Worm (Caenorhabditis elegans): ENCODE data around the gene bath-13.

Gene bath-13

ce11 chrII:2503703-2504430 lies 18.0 kb downstream of the bath-13 start:
- peak; percentile 17 for TF ChIP-seq skn-1 (tag; optimal IDR thresholded peaks at IDR 0.05)
- peak; percentile 5 for TF ChIP-seq mep-1 (tag; optimal IDR thresholded peaks at IDR 0.05)
- TF ChIP-seq elt-2 (tag; optimal IDR thresholded peaks at IDR 0.05) = peak; percentile 75
- TF ChIP-seq unc-86 (tag; optimal IDR thresholded peaks at IDR 0.05) = no peak
- TF ChIP-seq lin-35 (GFP tag; optimal IDR thresholded peaks at IDR 0.05) = peak in 1 of 2 experiments; percentile 3
- peak; percentile 50 for TF ChIP-seq nhr-85 (tag)
- TF ChIP-seq ceh-8 (GFP tag; optimal IDR thresholded peaks at IDR 0.05) = no peak
- no peak for TF ChIP-seq C16A3.4 (tag; optimal IDR thresholded peaks at IDR 0.05)
- TF ChIP-seq lin-39 (tag; optimal IDR thresholded peaks at IDR 0.05) = no peak
- TF ChIP-seq efl-1 (optimal IDR thresholded peaks at IDR 0.05) = peak in 1 of 2 experiments; percentile 3
- peak in 1 of 2 experiments; percentile 18 for TF ChIP-seq efl-1 (GFP tag; optimal IDR thresholded peaks at IDR 0.05 in 1 of 2)

- TF ChIP-seq unc-86 (tag; optimal IDR thresholded peaks at IDR 0.05) (no peak), fkh-10 (GFP tag; optimal IDR thresholded peaks at IDR 0.05) (no peak), nhr-85 (tag) (no peak), grh-1 (GFP tag; IDR thresholded peaks at IDR 0.05) (no peak), fkh-8 (tag; optimal IDR thresholded peaks at IDR 0.05) (no peak), egl-27 (tag; optimal IDR thresholded peaks at IDR 0.05) (no peak), C34B4.2 (tag; optimal IDR thresholded peaks at IDR 0.05) (no peak), ceh-63 (GFP tag; optimal IDR thresholded peaks at IDR 0.05) (no peak), tlp-1 (tag; optimal IDR thresholded peaks at IDR 0.05) (no peak), snpc-4 (tag; optimal IDR thresholded peaks at IDR 0.05) (no peak), xbp-1 (tag; optimal IDR thresholded peaks at IDR 0.05) (no peak), lin-39 (tag; optimal IDR thresholded peaks at IDR 0.05) (no peak), ets-5 (GFP tag; IDR thresholded peaks at IDR 0.05) (no peak), nhr-19 (GFP tag; conservative IDR thresholded peaks at IDR 0.05) (no peak)
These were observed 33.5 kb downstream of the bath-13 start, which contains the start of gene F53G2.1 for ce11 chrII:2488386-2488785. TSS of gene F53G2.1 (plus strand) at chrII:2488686.

ce11 chrII:2483507-2483906 lies 38.4 kb downstream of the bath-13 start, which contains the start of gene F53G2.13:
TSS of gene F53G2.13 (plus strand) at chrII:2483807.
- TF ChIP-seq ceh-82 (tag; optimal IDR thresholded peaks at IDR 0.05) (no peak), egl-13 (tag; optimal IDR thresholded peaks at IDR 0.05) (no peak), C16A3.4 (tag; optimal IDR thresholded peaks at IDR 0.05) (no peak), rnt-1 (tag; optimal IDR thresholded peaks at IDR 0.05) (no peak), dpl-1 (GFP tag; optimal IDR thresholded peaks at IDR 0.05) (no peak), lin-35 (GFP tag; optimal IDR thresholded peaks at IDR 0.05) (no peak), unc-30 (tag; optimal IDR thresholded peaks at IDR 0.05) (no peak), alr-1 (tag; optimal IDR thresholded peaks at IDR 0.05; ENCODE audit: borderline replicate concordance) (no peak)

- TF ChIP-seq dsc-1 (tag; optimal IDR thresholded peaks at IDR 0.05) (no peak), unc-130 (tag; optimal IDR thresholded peaks at IDR 0.05) (no peak), lin-39 (tag; optimal IDR thresholded peaks at IDR 0.05) (no peak), F16B12.6 (tag; optimal IDR thresholded peaks at IDR 0.05) (no peak), nhr-11 (tag; optimal IDR thresholded peaks at IDR 0.05) (no peak), sup-37 (GFP tag; optimal IDR thresholded peaks at IDR 0.05) (no peak), unc-98 (GFP tag; IDR thresholded peaks at IDR 0.05) (no peak), ceh-88 (GFP tag; IDR thresholded peaks at IDR 0.05) (no peak), nhr-19 (GFP tag; conservative IDR thresholded peaks at IDR 0.05) (no peak), nhr-71 (tag; optimal IDR thresholded peaks at IDR 0.05) (no peak), unc-30 (tag; optimal IDR thresholded peaks at IDR 0.05) (no peak), fkh-8 (tag; optimal IDR thresholded peaks at IDR 0.05) (no peak), nhr-85 (tag) (no peak), lin-14 (GFP tag; optimal IDR thresholded peaks at IDR 0.05) (no peak), C04F5.9 (tag; optimal IDR thresholded peaks at IDR 0.05) (no peak)
These were observed 40.2 kb downstream of the bath-13 start, which contains the start of gene F53G2.2 for ce11 chrII:2481621-2482020. TSS of gene F53G2.2 (plus strand) at chrII:2481921.

Measured in whole organism, L1 larva.